Fruit fly (Drosophila melanogaster) whole organism, adult: Measurements from ENCODE around the gene raptor.
A peak's percentile ranks its signal among the peaks of the same experiment; 100 is the strongest.

Source experiments
- CG11617 ChIP-seq: fragments of 200-800 bp; sonication (Bioruptor generic); optimal IDR thresholded peaks from 2 replicates; lab custom pipeline; 2017; ENCODE audit warnings: mild to moderate bottlenecking, missing biosample characterization, missing genetic modification reagents, missing genetic modification characterization
- CG12768 ChIP-seq: fragments of 200-800 bp; sonication (Bioruptor generic); optimal IDR thresholded peaks from 2 replicates; lab custom pipeline; 2017; ENCODE audit warnings: missing biosample characterization, missing genetic modification characterization, mild to moderate bottlenecking, moderate library complexity, missing genetic modification reagents
- CG14711 ChIP-seq: fragments of 200-800 bp; sonication (Bioruptor generic); optimal IDR thresholded peaks from 2 replicates; lab custom pipeline; 2018; ENCODE audit warnings: missing biosample characterization, mild to moderate bottlenecking, missing genetic modification characterization, moderate library complexity
- CG1620 ChIP-seq: fragments of 200-800 bp; sonication (Bioruptor generic); optimal IDR thresholded peaks from 2 replicates; lab custom pipeline; 2016; ENCODE audit warnings: missing biosample characterization, missing genetic modification characterization
- CG33017 ChIP-seq: fragments of 200-800 bp; sonication (Bioruptor generic); optimal IDR thresholded peaks from 2 replicates; lab custom pipeline; 2018; ENCODE audit warnings: missing biosample characterization, mild to moderate bottlenecking, missing genetic modification characterization, moderate library complexity
- CG5204 ChIP-seq: fragments of 200-800 bp; sonication (Bioruptor generic); optimal IDR thresholded peaks from 2 replicates; lab custom pipeline; 2016; ENCODE audit warnings: missing biosample characterization, missing genetic modification characterization
- CG7045 ChIP-seq: fragments of 200-800 bp; sonication (Bioruptor generic); optimal IDR thresholded peaks from 2 replicates; lab custom pipeline; 2017; ENCODE audit warnings: missing biosample characterization, mild to moderate bottlenecking, missing genetic modification characterization
- CG7101 ChIP-seq: fragments of 200-800 bp; sonication (Bioruptor generic); optimal IDR thresholded peaks from 2 replicates; lab custom pipeline; 2018; ENCODE audit warnings: missing biosample characterization, mild to moderate bottlenecking, missing genetic modification characterization, moderate library complexity
- Clk ChIP-seq: fragments of 200-800 bp; sonication (Bioruptor generic); optimal IDR thresholded peaks from 2 replicates; lab custom pipeline; 2017; ENCODE audit warnings: missing biosample characterization, missing genetic modification characterization
- Crg-1 ChIP-seq: fragments of 200-800 bp; sonication (Bioruptor generic); optimal IDR thresholded peaks from 2 replicates; lab custom pipeline; 2016; ENCODE audit warnings: missing biosample characterization, missing genetic modification characterization
- Hr96 ChIP-seq: fragments of 200-800 bp; sonication (Bioruptor generic); optimal IDR thresholded peaks from 2 replicates; lab custom pipeline; 2016; ENCODE audit warnings: missing biosample characterization, missing genetic modification characterization
- Mnt ChIP-seq: fragments of 200-800 bp; sonication (Bioruptor generic); optimal IDR thresholded peaks from 2 replicates; lab custom pipeline; 2016; ENCODE audit warnings: missing biosample characterization, mild to moderate bottlenecking, missing genetic modification characterization
- bab1 ChIP-seq: fragments of 200-800 bp; sonication (Bioruptor generic); optimal IDR thresholded peaks from 3 replicates; lab custom pipeline; 2019; ENCODE audit warnings: missing biosample characterization, mild to moderate bottlenecking, missing genetic modification characterization, moderate library complexity
- cic ChIP-seq: fragments of 200-800 bp; sonication (Bioruptor generic); optimal IDR thresholded peaks from 2 replicates; lab custom pipeline; 2017; ENCODE audit warnings: missing biosample characterization, mild to moderate bottlenecking, missing genetic modification characterization, moderate library complexity
- cnc ChIP-seq, 2 experiments: fragments of >200 bp; optimal IDR thresholded peaks; 2 replicates each; lab custom pipeline; 2017
- kay ChIP-seq: fragments of 200-800 bp; sonication (Bioruptor generic); peaks from one replicate; lab custom pipeline; 2016; ENCODE audit warnings: missing biosample characterization, missing genetic modification characterization, borderline replicate concordance
- ovo ChIP-seq: fragments of 200-800 bp; sonication (Bioruptor generic); optimal IDR thresholded peaks from 2 replicates; lab custom pipeline; 2016; ENCODE audit warnings: missing biosample characterization, missing genetic modification characterization
- pad ChIP-seq: fragments of 200-800 bp; sonication (Bioruptor generic); optimal IDR thresholded peaks from 3 replicates; lab custom pipeline; 2017; ENCODE audit warnings: missing biosample characterization, missing genetic modification characterization, mild to moderate bottlenecking, moderate library complexity, missing genetic modification reagents
- tj ChIP-seq: fragments of 200-800 bp; sonication (Bioruptor generic); optimal IDR thresholded peaks from 3 replicates; lab custom pipeline; 2017; ENCODE audit warnings: missing biosample characterization, mild to moderate bottlenecking, missing genetic modification characterization, moderate library complexity
- toe ChIP-seq: fragments of 200-800 bp; sonication (Bioruptor generic); optimal IDR thresholded peaks from 2 replicates; lab custom pipeline; 2016; ENCODE audit warnings: missing biosample characterization, missing genetic modification characterization

raptor gene

dm6 chrX:6089679-6090460 is at the start of gene raptor:
TSS of gene raptor (minus strand) at chrX:6090201.
- no peak for TF ChIP-seq CG7101 (tag; lab: Kevin White, UChicago)
- peak; percentile 3 for TF ChIP-seq CG12768
- no peak for TF ChIP-seq cic (GFP tag; lab: Kevin White, UChicago)
- TF ChIP-seq toe (GFP tag; lab: Kevin White, UChicago) = no peak
- TF ChIP-seq CG11617 (GFP tag; lab: Kevin White, UChicago) = no peak
- no peak for TF ChIP-seq kay (GFP tag; lab: Kevin White, UChicago)
- no peak for TF ChIP-seq cnc (optimal IDR thresholded peaks at IDR 0.05; lab: Kevin White, UChicago)
- no peak for TF ChIP-seq ovo (GFP tag; lab: Kevin White, UChicago)
- TF ChIP-seq tj (GFP tag; lab: Kevin White, UChicago) = no peak
- TF ChIP-seq pad (GFP tag; lab: Kevin White, UChicago) = no peak
- TF ChIP-seq CG7045 (GFP tag; lab: Kevin White, UChicago) = no peak
- TF ChIP-seq CG14711 (tag; lab: Kevin White, UChicago) = no peak
- TF ChIP-seq bab1 = peak; percentile 14
- TF ChIP-seq CG5204 (GFP tag; lab: Kevin White, UChicago) = no peak
- no peak for TF ChIP-seq Crg-1
- TF ChIP-seq Mnt (GFP tag; lab: Kevin White, UChicago) = peak; percentile 44
- TF ChIP-seq CG33017 (tag; lab: Kevin White, UChicago) = no peak
- no peak for TF ChIP-seq Hr96 (GFP tag; lab: Kevin White, UChicago)
- TF ChIP-seq CG1620 (GFP tag; lab: Kevin White, UChicago) = no peak
- TF ChIP-seq Clk (GFP tag; lab: Kevin White, UChicago) = no peak

- TF ChIP-seq CG14711 (tag; lab: Kevin White, UChicago) (no peak), Hr96 (GFP tag; lab: Kevin White, UChicago) (peak; percentile 10), cnc (optimal IDR thresholded peaks at IDR 0.05; lab: Kevin White, UChicago) (no peak), pad (GFP tag; lab: Kevin White, UChicago) (no peak), CG7045 (GFP tag; lab: Kevin White, UChicago) (no peak)
Observed at dm6 chrX:6109872-6110271, 19.9 kb upstream of the raptor start.

- TF ChIP-seq ovo (GFP tag; lab: Kevin White, UChicago) = no peak
- TF ChIP-seq CG7045 (GFP tag; lab: Kevin White, UChicago) = no peak
- TF ChIP-seq CG33017 (tag; lab: Kevin White, UChicago) = no peak
- TF ChIP-seq Mnt (GFP tag; lab: Kevin White, UChicago) = no peak
Observed at dm6 chrX:6104724-6105123, 14.7 kb upstream of the raptor start.

- TF ChIP-seq CG14711 (tag; lab: Kevin White, UChicago) (peak; percentile 36), CG5204 (GFP tag; lab: Kevin White, UChicago) (no peak), Mnt (GFP tag; lab: Kevin White, UChicago) (no peak), Hr96 (GFP tag; lab: Kevin White, UChicago) (peak; percentile 67), ovo (GFP tag; lab: Kevin White, UChicago) (no peak), CG7101 (tag; lab: Kevin White, UChicago) (peak; percentile 43), CG7045 (GFP tag; lab: Kevin White, UChicago) (no peak), CG11617 (GFP tag; lab: Kevin White, UChicago) (peak; percentile 34), toe (GFP tag; lab: Kevin White, UChicago) (no peak), CG12768 (no peak), pad (GFP tag; lab: Kevin White, UChicago) (no peak)
Observed at dm6 chrX:6097578-6097977, 7.6 kb upstream of the raptor start.

- TF ChIP-seq Clk (GFP tag; lab: Kevin White, UChicago) = no peak
- peak; percentile 16 for TF ChIP-seq tj (GFP tag; lab: Kevin White, UChicago)
- TF ChIP-seq bab1 = no peak
Observed at dm6 chrX:6094599-6094998, 4.6 kb upstream of the raptor start.

dm6 chrX:6094078-6094477 is 4.1 kb upstream of the raptor start:
- TF ChIP-seq CG11617 (GFP tag; lab: Kevin White, UChicago) = no peak
- no peak for TF ChIP-seq Hr96 (GFP tag; lab: Kevin White, UChicago)

- no peak for TF ChIP-seq CG1620 (GFP tag; lab: Kevin White, UChicago)
- no peak for TF ChIP-seq CG33017 (tag; lab: Kevin White, UChicago)
- TF ChIP-seq CG7101 (tag; lab: Kevin White, UChicago) = peak; percentile 1
- no peak for TF ChIP-seq CG7045 (GFP tag; lab: Kevin White, UChicago)
- TF ChIP-seq CG14711 (tag; lab: Kevin White, UChicago) = peak; percentile 26
- no peak for TF ChIP-seq bab1
- no peak for TF ChIP-seq Crg-1
- TF ChIP-seq toe (GFP tag; lab: Kevin White, UChicago) = peak; percentile 8
- TF ChIP-seq CG5204 (GFP tag; lab: Kevin White, UChicago) = no peak
- TF ChIP-seq CG11617 (GFP tag; lab: Kevin White, UChicago) = no peak
- peak; percentile 20 for TF ChIP-seq cic (GFP tag; lab: Kevin White, UChicago)
- no peak for TF ChIP-seq ovo (GFP tag; lab: Kevin White, UChicago)
- TF ChIP-seq tj (GFP tag; lab: Kevin White, UChicago) = no peak
- no peak for TF ChIP-seq cnc (optimal IDR thresholded peaks at IDR 0.05; lab: Kevin White, UChicago)
Observed at dm6 chrX:6092235-6092634, 2.2 kb upstream of the raptor start.
